Worm (Caenorhabditis elegans) whole organism, L4/young adult: ENCODE data around the gene srm-2.

Experiments used
- W03F9.2 ChIP-seq: fragments of 150-350 bp; optimal IDR thresholded peaks from 2 replicates; lab custom pipeline; 2014; ENCODE audit warnings: missing biosample characterization, missing genetic modification characterization
- dao-5 ChIP-seq: sonication (generic microtip); optimal IDR thresholded peaks from 2 replicates; lab custom pipeline; 2016; ENCODE audit warnings: missing genotype, missing genetic modification characterization, moderate library complexity, missing compliant biosample characterization
- him-1 ChIP-seq: sonication (generic microtip); optimal IDR thresholded peaks from 2 replicates; lab custom pipeline; 2016; ENCODE audit warnings: missing genotype, missing genetic modification reagents, missing genetic modification characterization, missing compliant biosample characterization

DNA sequence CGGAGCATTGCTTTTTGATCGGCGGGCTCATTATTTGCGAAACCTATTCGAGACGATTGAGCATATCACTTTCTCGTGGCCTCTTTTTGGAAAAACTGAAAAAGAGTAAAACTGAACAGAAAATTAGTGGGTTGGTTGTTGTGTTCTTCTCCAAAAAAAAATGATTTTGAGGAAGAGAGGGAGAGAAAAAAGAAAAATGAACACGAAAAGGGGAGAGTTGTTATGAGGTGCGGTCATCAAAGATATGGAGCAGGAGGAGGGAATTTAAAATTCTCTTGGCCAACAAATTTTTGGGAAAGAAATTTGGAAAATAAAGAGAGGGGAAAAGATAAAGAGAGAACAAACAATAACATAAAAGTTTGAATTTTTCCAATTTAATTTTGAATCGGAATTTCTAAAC is 36.9 kb downstream of the srm-2 start, which contains the start of gene hot-9:
- TF ChIP-seq W03F9.2 (tag; lab: Kevin White, UChicago) (no peak), him-1 (tag; lab: Kevin White, UChicago) (no peak), dao-5 (tag; lab: Kevin White, UChicago) (no peak)
